Worm (Caenorhabditis elegans) whole organism, L3 larva: ENCODE measurements around the gene spe-49.

Source experiments
- elt-1 ChIP-seq: fragments of 150-350 bp; optimal IDR thresholded peaks from 2 replicates; lab custom pipeline; 2014; ENCODE audit warnings: missing biosample characterization, missing genetic modification characterization
- eor-1 ChIP-seq, 2 experiments: fragments of 150-350 bp; optimal IDR thresholded peaks; 2 replicates each; lab custom pipeline; 2014 to 2018; ENCODE audit warnings: missing biosample characterization in 2 of 2, missing genetic modification characterization in 2 of 2
- nhr-237 ChIP-seq: fragments of 150-350 bp; optimal IDR thresholded peaks from 2 replicates; lab custom pipeline; 2014; ENCODE audit warnings: missing biosample characterization, missing genetic modification characterization
- nhr-25 ChIP-seq: sonication (generic microtip); optimal IDR thresholded peaks from 2 replicates; lab custom pipeline; 2017; ENCODE audit warnings: missing biosample characterization, missing genetic modification characterization
- zag-1 ChIP-seq: fragments of 150-350 bp; optimal IDR thresholded peaks from 2 replicates; lab custom pipeline; 2014; ENCODE audit warnings: missing biosample characterization, missing genetic modification characterization

ce11 chrV:6331607-6332006 is 50.4 kb downstream of the spe-49 start, which contains the start of gene T28C12.1:
- no peak for TF ChIP-seq nhr-237 (tag; lab: Kevin White, UChicago)
- TF ChIP-seq zag-1: no peak
- no peak for TF ChIP-seq elt-1 (tag; lab: Kevin White, UChicago)
- no peak for TF ChIP-seq eor-1 (tag; optimal IDR thresholded peaks at IDR 0.05; lab: Kevin White, UChicago)
- TF ChIP-seq nhr-25 (tag; lab: Kevin White, UChicago): no peak
